Worm (Caenorhabditis elegans): Measurements from ENCODE around the gene mnr-1.

The mnr-1 gene

DNA sequence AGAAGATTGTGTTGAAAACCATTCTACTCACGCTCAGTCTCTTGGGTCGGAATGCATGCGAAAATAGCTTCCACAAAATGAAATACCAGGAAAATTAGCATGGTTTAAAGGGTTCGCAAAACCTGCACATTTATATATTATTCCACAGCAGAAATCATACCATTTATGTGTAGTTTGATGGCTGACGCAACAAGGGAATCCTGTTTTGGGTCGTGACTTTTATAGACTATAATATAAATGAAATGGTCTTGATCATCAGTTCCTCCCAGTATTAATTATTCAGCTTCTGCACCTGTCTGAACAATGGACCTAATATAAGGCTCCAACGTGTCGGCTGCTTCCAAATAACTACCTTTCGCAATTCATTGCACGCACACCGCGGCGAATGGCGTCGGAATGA, 31.4 kb upstream of the mnr-1 start, which contains the start of gene F46B3.8:
TSS of gene F46B3.8 (minus strand) at position 101 of the 400 bp plus-strand sequence.
- no peak for TF ChIP-seq ceh-31 (tag; optimal IDR thresholded peaks at IDR 0.05)
- TF ChIP-seq unc-55 (GFP tag; optimal IDR thresholded peaks at IDR 0.05), result no peak
- no peak for TF ChIP-seq hlh-30 (tag; optimal IDR thresholded peaks at IDR 0.05; ENCODE audit: insufficient read depth)
- TF ChIP-seq ama-1 (optimal IDR thresholded peaks at IDR 0.05), result no peak
- TF ChIP-seq ceh-22 (tag; optimal IDR thresholded peaks at IDR 0.05), result no peak
- TF ChIP-seq T23F11.4 (GFP tag; optimal IDR thresholded peaks at IDR 0.05), result no peak

DNA sequence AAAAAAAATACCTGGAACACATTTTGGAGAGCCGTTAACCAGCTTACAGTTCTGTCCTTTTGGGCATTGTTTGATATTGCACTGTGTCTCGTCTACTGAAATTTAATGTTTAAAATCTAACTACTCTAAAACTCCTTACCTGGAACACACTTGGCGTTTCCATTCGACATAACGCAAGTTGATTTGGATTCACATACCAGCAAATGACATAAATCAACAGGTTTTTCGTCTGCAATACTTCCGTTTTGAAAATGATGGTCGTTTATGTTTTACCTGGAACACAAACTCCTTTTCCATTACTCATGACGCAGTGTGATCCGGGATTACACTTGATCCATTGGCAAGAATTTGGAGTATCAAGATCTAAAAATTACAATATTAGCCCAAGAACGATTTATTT, 29.2 kb upstream of the mnr-1 start:
- no peak for TF ChIP-seq pqm-1 (tag; optimal IDR thresholded peaks at IDR 0.05)
- TF ChIP-seq gmeb-2 (tag; optimal IDR thresholded peaks at IDR 0.05), result no peak
- TF ChIP-seq mec-3 (tag; optimal IDR thresholded peaks at IDR 0.05; ENCODE audit: borderline replicate concordance), result no peak
- no peak for TF ChIP-seq pha-4 (tag; optimal IDR thresholded peaks at IDR 0.05)
- no peak for TF ChIP-seq tbx-7 (tag; optimal IDR thresholded peaks at IDR 0.05)
- TF ChIP-seq fkh-10 (GFP tag; optimal IDR thresholded peaks at IDR 0.05), result no peak
- TF ChIP-seq lim-6 (tag; optimal IDR thresholded peaks at IDR 0.05), result no peak
- no peak for TF ChIP-seq ceh-24 (tag; optimal IDR thresholded peaks at IDR 0.05)
- TF ChIP-seq ceh-9 (tag; optimal IDR thresholded peaks at IDR 0.05), result no peak
- TF ChIP-seq pag-3 (tag; optimal IDR thresholded peaks at IDR 0.05; ENCODE audit: borderline replicate concordance), result no peak
- no peak for TF ChIP-seq ceh-48 (tag; optimal IDR thresholded peaks at IDR 0.05)
- TF ChIP-seq dve-1 (tag; optimal IDR thresholded peaks at IDR 0.05), result no peak
- TF ChIP-seq pros-1 (tag; optimal IDR thresholded peaks at IDR 0.05), result no peak
- TF ChIP-seq C38D4.7 (GFP tag; optimal IDR thresholded peaks at IDR 0.05), result no peak
- TF ChIP-seq nhr-232 (tag; optimal IDR thresholded peaks at IDR 0.05), result no peak
- TF ChIP-seq syd-9 (tag; optimal IDR thresholded peaks at IDR 0.05), result no peak
- TF ChIP-seq K09A11.1 (tag; optimal IDR thresholded peaks at IDR 0.05; ENCODE audit: insufficient read depth), result no peak
- no peak for TF ChIP-seq hlh-8 (tag; optimal IDR thresholded peaks at IDR 0.05)
- no peak for TF ChIP-seq hlh-6 (tag; optimal IDR thresholded peaks at IDR 0.05)
- no peak for TF ChIP-seq nfya-1 (tag; optimal IDR thresholded peaks at IDR 0.05)

DNA sequence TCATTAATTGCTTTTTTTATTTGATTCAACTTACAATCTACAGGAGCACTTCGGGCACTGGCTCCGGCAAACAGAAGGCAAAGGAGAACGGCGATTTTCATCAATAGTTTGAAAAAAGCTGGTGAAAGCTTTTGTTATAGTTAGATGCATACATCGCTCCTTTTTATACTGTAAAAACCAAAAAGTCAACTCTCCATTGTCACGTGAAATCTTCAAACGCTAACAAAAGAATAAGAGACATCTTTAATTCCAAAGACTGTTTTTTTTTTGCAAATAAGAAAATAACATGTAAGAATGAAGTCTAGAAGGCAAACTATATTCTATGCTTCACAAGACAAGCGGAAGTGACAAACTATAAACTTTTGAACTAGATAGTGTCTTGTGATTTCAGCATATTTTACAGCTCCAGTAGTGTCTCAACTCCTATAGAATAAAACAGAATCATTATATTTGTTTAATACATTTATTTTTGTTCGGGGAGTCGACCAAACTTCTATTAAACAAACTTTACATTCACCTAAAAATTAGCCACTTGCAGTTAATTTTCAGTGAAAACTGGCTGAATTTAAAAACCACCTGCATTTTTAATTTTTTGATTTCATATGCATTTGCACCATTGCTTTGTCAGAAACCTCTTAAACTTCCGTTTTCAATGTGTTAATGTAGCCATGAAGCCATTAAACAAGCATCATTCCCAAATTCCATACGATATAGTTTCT, 28.2 kb upstream of the mnr-1 start, which contains the start of the genes F46B3.9 and srz-18:
TSS of gene F46B3.9 (minus strand) at position 101 of the 719 bp plus-strand sequence.
TSS of gene srz-18 (plus strand) at position 669 of the 719 bp plus-strand sequence.
- TF ChIP-seq pha-4 (tag; optimal IDR thresholded peaks at IDR 0.05) (no peak), sdc-2 (tag; optimal IDR thresholded peaks at IDR 0.05) (no peak), hlh-30 (tag; optimal IDR thresholded peaks at IDR 0.05; ENCODE audit: insufficient read depth) (no peak)

DNA sequence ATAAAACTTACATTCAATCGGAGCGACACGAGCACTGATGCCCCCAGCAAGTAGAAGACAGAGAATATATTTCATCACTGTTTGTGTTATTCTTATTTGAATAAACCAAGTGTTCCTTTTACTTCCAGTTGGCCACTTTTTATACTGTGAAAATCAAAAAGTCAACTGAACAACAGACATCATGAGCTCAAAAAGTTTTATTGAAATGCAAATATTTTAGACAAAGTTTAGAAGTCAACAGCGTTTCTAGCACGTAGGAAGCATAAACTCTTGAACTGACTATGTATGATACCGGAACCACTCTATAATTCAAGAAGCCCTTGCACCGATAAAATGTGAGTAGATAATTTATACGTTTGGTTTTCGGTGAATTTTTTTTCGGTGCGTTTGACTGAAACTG, 23.2 kb upstream of the mnr-1 start, which contains the start of gene F46B3.14:
TSS of gene F46B3.14 (minus strand) at position 101 of the 400 bp plus-strand sequence.
- TF ChIP-seq ceh-34 (tag; optimal IDR thresholded peaks at IDR 0.05) (no peak), nhr-11 (tag; optimal IDR thresholded peaks at IDR 0.05) (no peak), pha-2 (tag; optimal IDR thresholded peaks at IDR 0.05) (no peak), ahr-1 (tag; optimal IDR thresholded peaks at IDR 0.05) (no peak), ama-1 (optimal IDR thresholded peaks at IDR 0.05) (no peak), T23F11.4 (GFP tag; optimal IDR thresholded peaks at IDR 0.05) (no peak), ref-2 (tag; optimal IDR thresholded peaks at IDR 0.05) (no peak), ceh-2 (tag; optimal IDR thresholded peaks at IDR 0.05) (no peak), ztf-16 (tag; optimal IDR thresholded peaks at IDR 0.05) (no peak), ceh-6 (GFP tag; optimal IDR thresholded peaks at IDR 0.05) (no peak), mec-3 (tag; optimal IDR thresholded peaks at IDR 0.05; ENCODE audit: borderline replicate concordance) (no peak)

Measured in whole organism, late embryonic.